Worm (Caenorhabditis elegans) whole organism, L3 larva: ENCODE results near the gene scl-7.

Source experiments
- ceh-82 ChIP-seq: fragments of 150-350 bp; optimal IDR thresholded peaks from 2 replicates; lab custom pipeline; 2014; ENCODE audit warnings: missing biosample characterization, missing genetic modification characterization
- lin-39 ChIP-seq: fragments of 150-350 bp; optimal IDR thresholded peaks from 2 replicates; lab custom pipeline; 2018; ENCODE audit warnings: missing biosample characterization, missing genetic modification reagents, missing genetic modification characterization
- nhr-11 ChIP-seq: fragments of 150-350 bp; optimal IDR thresholded peaks from 2 replicates; lab custom pipeline; 2014; ENCODE audit warnings: missing biosample characterization, missing genetic modification characterization
- nhr-12 ChIP-seq: fragments of 150-350 bp; optimal IDR thresholded peaks from 2 replicates; lab custom pipeline; 2014; ENCODE audit warnings: missing biosample characterization, missing genetic modification characterization
- nhr-23 ChIP-seq: fragments of 150-350 bp; optimal IDR thresholded peaks from 2 replicates; lab custom pipeline; 2014; ENCODE audit warnings: missing biosample characterization, missing genetic modification reagents, missing genetic modification characterization
- nhr-76 ChIP-seq: fragments of 150-350 bp; sonication (generic microtip); optimal IDR thresholded peaks from 5 replicates; lab custom pipeline; 2014; ENCODE audit warnings: missing biosample characterization, missing genetic modification characterization
- nhr-77 ChIP-seq: fragments of 150-350 bp; optimal IDR thresholded peaks from 2 replicates; lab custom pipeline; 2014; ENCODE audit warnings: missing biosample characterization, missing genetic modification characterization
- unc-39 ChIP-seq: sonication (generic microtip); optimal IDR thresholded peaks from 4 replicates; lab custom pipeline; 2017; ENCODE audit warnings: missing biosample characterization, missing genetic modification characterization
- zag-1 ChIP-seq: fragments of 150-350 bp; optimal IDR thresholded peaks from 2 replicates; lab custom pipeline; 2014; ENCODE audit warnings: missing biosample characterization, missing genetic modification characterization
- ztf-11 ChIP-seq: fragments of 150-350 bp; optimal IDR thresholded peaks from 2 replicates; lab custom pipeline; 2014; ENCODE audit warnings: missing biosample characterization, missing genetic modification characterization

ce11 chrIV:13021006-13021405 lies 49.2 kb upstream of the scl-7 start:
- no peak for TF ChIP-seq nhr-76 (tag; lab: Kevin White, UChicago)
- no peak for TF ChIP-seq unc-39 (tag; lab: Kevin White, UChicago)
- TF ChIP-seq ceh-82 (tag; lab: Kevin White, UChicago): no peak
- TF ChIP-seq nhr-77 (tag; lab: Kevin White, UChicago): no peak
- no peak for TF ChIP-seq zag-1 (tag; lab: Kevin White, UChicago)
- TF ChIP-seq nhr-12: no peak
- TF ChIP-seq nhr-11 (tag; lab: Kevin White, UChicago): no peak
- TF ChIP-seq nhr-23: no peak
- no peak for TF ChIP-seq lin-39
- TF ChIP-seq ztf-11 (tag; lab: Kevin White, UChicago): no peak
